Worm (Caenorhabditis elegans) whole organism, late embryonic: Measurements from ENCODE around the gene srh-252.

ENCODE experiments used
- C08G9.2 ChIP-seq: sonication (generic microtip); optimal IDR thresholded peaks from 2 replicates; lab custom pipeline; 2016; ENCODE audit warnings: mild to moderate bottlenecking, missing genetic modification characterization, moderate library complexity, missing compliant biosample characterization
- Y22D7AL.16 ChIP-seq: sonication (generic microtip); optimal IDR thresholded peaks from 2 replicates; lab custom pipeline; 2016; ENCODE audit warnings: missing genetic modification characterization, missing compliant biosample characterization
- ama-1 ChIP-seq: fragments of 150-350 bp; optimal IDR thresholded peaks from 2 replicates; lab custom pipeline; 2014
- ceh-14 ChIP-seq: sonication (generic microtip); optimal IDR thresholded peaks from 2 replicates; lab custom pipeline; 2016; ENCODE audit warnings: missing genotype, missing genetic modification characterization, missing compliant biosample characterization
- ceh-2 ChIP-seq: sonication (generic microtip); optimal IDR thresholded peaks from 2 replicates; lab custom pipeline; 2016; ENCODE audit warnings: missing genotype, missing genetic modification characterization, missing compliant biosample characterization
- ceh-24 ChIP-seq: sonication (generic microtip); optimal IDR thresholded peaks from 2 replicates; lab custom pipeline; 2016; ENCODE audit warnings: mild to moderate bottlenecking, missing genetic modification characterization, missing compliant biosample characterization
- ceh-30 ChIP-seq: fragments of 150-350 bp; optimal IDR thresholded peaks from 2 replicates; lab custom pipeline; 2014; ENCODE audit warnings: missing biosample characterization, missing genetic modification characterization
- ceh-48 ChIP-seq: sonication (generic microtip); optimal IDR thresholded peaks from 2 replicates; lab custom pipeline; 2016; ENCODE audit warnings: missing genetic modification characterization, inconsistent platforms, missing compliant biosample characterization
- ceh-9 ChIP-seq: sonication (generic microtip); optimal IDR thresholded peaks from 2 replicates; lab custom pipeline; 2016; ENCODE audit warnings: mild to moderate bottlenecking, missing genetic modification characterization, inconsistent platforms, missing compliant biosample characterization
- dmd-4 ChIP-seq: sonication (generic microtip); optimal IDR thresholded peaks from 2 replicates; lab custom pipeline; 2016; ENCODE audit warnings: borderline replicate concordance, missing genetic modification characterization, missing compliant biosample characterization
- elt-2 ChIP-seq: sonication (generic microtip); optimal IDR thresholded peaks from 2 replicates; lab custom pipeline; 2016; ENCODE audit warnings: missing genetic modification reagents, missing genetic modification characterization, missing compliant biosample characterization
- elt-4 ChIP-seq: sonication (generic microtip); optimal IDR thresholded peaks from 2 replicates; lab custom pipeline; 2016; ENCODE audit warnings: missing genetic modification characterization, missing compliant biosample characterization
- ets-4 ChIP-seq: sonication (generic microtip); optimal IDR thresholded peaks from 2 replicates; lab custom pipeline; 2016; ENCODE audit warnings: missing genetic modification characterization, missing compliant biosample characterization
- gmeb-2 ChIP-seq: sonication (generic microtip); optimal IDR thresholded peaks from 2 replicates; lab custom pipeline; 2016; ENCODE audit warnings: missing genetic modification characterization, inconsistent platforms, missing compliant biosample characterization
- hlh-15 ChIP-seq: sonication (generic microtip); optimal IDR thresholded peaks from 2 replicates; lab custom pipeline; 2016; ENCODE audit warnings: missing genetic modification characterization, missing compliant biosample characterization
- hlh-30 ChIP-seq: sonication (generic microtip); optimal IDR thresholded peaks from 2 replicates; lab custom pipeline; 2017; ENCODE audit warnings: antibody characterized with exemption, missing genetic modification characterization, missing compliant biosample characterization; ENCODE audit not compliant: insufficient read depth
- hlh-6 ChIP-seq: sonication (generic microtip); optimal IDR thresholded peaks from 2 replicates; lab custom pipeline; 2016; ENCODE audit warnings: missing genotype, missing genetic modification characterization, missing compliant biosample characterization
- hlh-8 ChIP-seq: sonication (generic microtip); optimal IDR thresholded peaks from 2 replicates; lab custom pipeline; 2016; ENCODE audit warnings: missing genotype, missing genetic modification characterization, missing compliant biosample characterization
- lin-11 ChIP-seq: fragments of 200-800 bp; sonication (Bioruptor generic); optimal IDR thresholded peaks from 2 replicates; lab custom pipeline; 2018; ENCODE audit warnings: mild to moderate bottlenecking, missing genetic modification characterization, missing compliant biosample characterization
- madf-2 ChIP-seq: sonication (generic microtip); optimal IDR thresholded peaks from 2 replicates; lab custom pipeline; 2017; ENCODE audit warnings: missing genetic modification characterization, missing compliant biosample characterization
- mec-3 ChIP-seq: sonication (generic microtip); optimal IDR thresholded peaks from 2 replicates; lab custom pipeline; 2016; ENCODE audit warnings: borderline replicate concordance, missing genetic modification characterization, missing compliant biosample characterization
- nhr-11 ChIP-seq: fragments of 150-350 bp; optimal IDR thresholded peaks from 2 replicates; lab custom pipeline; 2014; ENCODE audit warnings: missing biosample characterization, missing genetic modification characterization
- nhr-232 ChIP-seq: sonication (generic microtip); optimal IDR thresholded peaks from 2 replicates; lab custom pipeline; 2016; ENCODE audit warnings: missing genetic modification characterization, missing compliant biosample characterization
- npax-4 ChIP-seq: sonication (generic microtip); optimal IDR thresholded peaks from 2 replicates; lab custom pipeline; 2016; ENCODE audit warnings: missing genetic modification characterization, missing compliant biosample characterization
- pag-3 ChIP-seq: sonication (generic microtip); optimal IDR thresholded peaks from 2 replicates; lab custom pipeline; 2016; ENCODE audit warnings: missing compliant biosample characterization, missing genetic modification characterization, borderline replicate concordance
- pha-2 ChIP-seq: sonication (generic microtip); optimal IDR thresholded peaks from 2 replicates; lab custom pipeline; 2017; ENCODE audit warnings: mild to moderate bottlenecking, missing genetic modification characterization, missing compliant biosample characterization
- pqm-1 ChIP-seq: sonication (generic microtip); optimal IDR thresholded peaks from 2 replicates; lab custom pipeline; 2016; ENCODE audit warnings: missing genetic modification characterization, missing compliant biosample characterization
- pros-1 ChIP-seq: fragments of 150-350 bp; optimal IDR thresholded peaks from 2 replicates; lab custom pipeline; 2014; ENCODE audit warnings: missing biosample characterization, missing genetic modification reagents, missing genetic modification characterization
- ref-2 ChIP-seq: sonication (generic microtip); optimal IDR thresholded peaks from 2 replicates; lab custom pipeline; 2016; ENCODE audit warnings: missing genetic modification characterization, missing compliant biosample characterization
- rnt-1 ChIP-seq: sonication (generic microtip); optimal IDR thresholded peaks from 2 replicates; lab custom pipeline; 2016; ENCODE audit warnings: missing genetic modification characterization, missing compliant biosample characterization
- ttx-3 ChIP-seq: sonication (generic microtip); optimal IDR thresholded peaks from 2 replicates; lab custom pipeline; 2016; ENCODE audit warnings: missing genetic modification reagents, missing genetic modification characterization, missing compliant biosample characterization
- unc-3 ChIP-seq, 2 experiments: fragments of 200-800 bp in 1 of 2; sonication (Bioruptor generic) in 1 of 2; sonication (generic microtip) in 1 of 2; conservative IDR thresholded peaks in 1 of 2; optimal IDR thresholded peaks in 1 of 2; 2 replicates each; pipeline versions ENCODE4 v1.3.6 to Lab custom; 2016 to 2022; ENCODE audit warnings: missing compliant biosample characterization in 2 of 2, missing genetic modification characterization in 2 of 2, missing genetic modification reagents in 1 of 2
- unc-42 ChIP-seq: sonication (generic microtip); optimal IDR thresholded peaks from 2 replicates; lab custom pipeline; 2016; ENCODE audit warnings: missing genotype, missing genetic modification characterization, missing compliant biosample characterization
- unc-55 ChIP-seq: sonication (generic microtip); optimal IDR thresholded peaks from 2 replicates; lab custom pipeline; 2017; ENCODE audit warnings: missing biosample characterization, missing genetic modification reagents, missing genetic modification characterization
- unc-86 ChIP-seq: sonication (generic microtip); optimal IDR thresholded peaks from 2 replicates; lab custom pipeline; 2016; ENCODE audit warnings: missing genetic modification characterization, missing compliant biosample characterization

Gene srh-252

ce11 chrV:17206469-17206868 is 16.7 kb downstream of the srh-252 start:
- no peak for TF ChIP-seq nhr-11 (tag; lab: Kevin White, UChicago)
- TF ChIP-seq ets-4 (tag; lab: Kevin White, UChicago), result no peak
- no peak for TF ChIP-seq pha-2 (tag; lab: Kevin White, UChicago)
- TF ChIP-seq, all 69 proteins: peak for 0

- TF ChIP-seq ets-4 (tag; lab: Kevin White, UChicago) (no peak), ceh-2 (no peak), unc-86 (tag; lab: Kevin White, UChicago) (no peak), mec-3 (tag; lab: Kevin White, UChicago) (no peak), hlh-8 (tag; lab: Kevin White, UChicago) (no peak), pag-3 (tag; lab: Kevin White, UChicago) (no peak), unc-55 (GFP tag; lab: Kevin White, UChicago) (no peak), hlh-15 (tag; lab: Kevin White, UChicago) (no peak), lin-11 (tag; lab: Kevin White, UChicago) (no peak), elt-4 (tag; lab: Kevin White, UChicago) (no peak), ceh-24 (tag; lab: Kevin White, UChicago) (no peak), unc-3 (GFP tag; conservative IDR thresholded peaks at IDR 0.05; lab: Robert Waterston, UW) (no peak), unc-3 (tag; optimal IDR thresholded peaks at IDR 0.05; lab: Kevin White, UChicago) (no peak), ceh-48 (tag; lab: Kevin White, UChicago) (no peak), ref-2 (tag; lab: Kevin White, UChicago) (no peak), dmd-4 (no peak), unc-42 (tag; lab: Kevin White, UChicago) (no peak), rnt-1 (tag; lab: Kevin White, UChicago) (no peak), elt-2 (tag; lab: Kevin White, UChicago) (no peak)
Measured at ce11 chrV:17201847-17202246, 21.4 kb downstream of the srh-252 start, which contains the start of gene Y68A4A.10. Gene Y68A4A.10, plus strand, starts transcription at chrV:17202147.

- TF ChIP-seq ttx-3 (tag; lab: Kevin White, UChicago) (no peak), gmeb-2 (tag; lab: Kevin White, UChicago) (no peak), ama-1 (lab: Kevin White, UChicago) (no peak), pros-1 (tag; lab: Kevin White, UChicago) (no peak), nhr-11 (tag; lab: Kevin White, UChicago) (no peak), unc-3 (GFP tag; conservative IDR thresholded peaks at IDR 0.05; lab: Robert Waterston, UW) (no peak), unc-3 (tag; optimal IDR thresholded peaks at IDR 0.05; lab: Kevin White, UChicago) (no peak), dmd-4 (no peak), C08G9.2 (tag; lab: Kevin White, UChicago) (no peak), ceh-30 (tag; lab: Kevin White, UChicago) (no peak), npax-4 (tag; lab: Kevin White, UChicago) (no peak), madf-2 (tag; lab: Kevin White, UChicago) (no peak), pag-3 (tag; lab: Kevin White, UChicago) (no peak), hlh-30 (tag; lab: Kevin White, UChicago) (no peak), ets-4 (tag; lab: Kevin White, UChicago) (no peak), pqm-1 (tag; lab: Kevin White, UChicago) (no peak)
- TF ChIP-seq, all 69 proteins: peak for 0
Measured at ce11 chrV:17198926-17199325, 24.3 kb downstream of the srh-252 start, which contains the start of gene srz-96. Gene srz-96, plus strand, starts transcription at chrV:17199226.

- no peak for TF ChIP-seq ets-4 (tag; lab: Kevin White, UChicago)
- no peak for TF ChIP-seq hlh-30 (tag; lab: Kevin White, UChicago)
- no peak for TF ChIP-seq nhr-232 (tag; lab: Kevin White, UChicago)
- TF ChIP-seq ceh-14 (tag; lab: Kevin White, UChicago), result no peak
- no peak for TF ChIP-seq rnt-1 (tag; lab: Kevin White, UChicago)
- no peak for TF ChIP-seq hlh-6 (tag; lab: Kevin White, UChicago)
- no peak for TF ChIP-seq ceh-24 (tag; lab: Kevin White, UChicago)
- no peak for TF ChIP-seq ceh-9
- no peak for TF ChIP-seq Y22D7AL.16 (tag; lab: Kevin White, UChicago)
Measured at ce11 chrV:17192238-17192637, 31.0 kb downstream of the srh-252 start, which contains the start of gene srz-47. Gene srz-47, minus strand, starts transcription at chrV:17192338.
